Worm (Caenorhabditis elegans) whole organism, L3 larva: ENCODE measurements around the gene C06H5.14.

Experiments used
- ZK546.5 ChIP-seq: sonication (generic microtip); optimal IDR thresholded peaks from 2 replicates; lab custom pipeline; 2017; ENCODE audit warnings: missing biosample characterization, missing genetic modification characterization
- aly-2 ChIP-seq: fragments of 150-350 bp; optimal IDR thresholded peaks from 2 replicates; lab custom pipeline; 2014; ENCODE audit warnings: missing biosample characterization, missing genetic modification characterization
- ama-1 ChIP-seq: fragments of 150-350 bp; optimal IDR thresholded peaks from 2 replicates; lab custom pipeline; 2018
- ceh-28 ChIP-seq: fragments of 150-350 bp; optimal IDR thresholded peaks from 2 replicates; lab custom pipeline; 2014; ENCODE audit warnings: missing biosample characterization, missing genetic modification reagents, missing genetic modification characterization
- ceh-82 ChIP-seq: fragments of 150-350 bp; optimal IDR thresholded peaks from 2 replicates; lab custom pipeline; 2014; ENCODE audit warnings: missing biosample characterization, missing genetic modification characterization
- ceh-9 ChIP-seq: sonication (generic microtip); optimal IDR thresholded peaks from 2 replicates; lab custom pipeline; 2018; ENCODE audit warnings: missing biosample characterization, missing genetic modification characterization
- daf-12 ChIP-seq: fragments of 150-350 bp; optimal IDR thresholded peaks from 2 replicates; lab custom pipeline; 2014; ENCODE audit warnings: missing biosample characterization, missing genetic modification reagents, missing genetic modification characterization
- egl-27 ChIP-seq: sonication (generic microtip); optimal IDR thresholded peaks from 4 replicates; lab custom pipeline; 2017; ENCODE audit warnings: missing biosample characterization, missing genetic modification reagents, missing genetic modification characterization
- egl-5 ChIP-seq: fragments of 150-350 bp; optimal IDR thresholded peaks from 2 replicates; lab custom pipeline; 2017; ENCODE audit warnings: missing biosample characterization, missing genetic modification reagents, missing genetic modification characterization, inconsistent platforms
- elt-1 ChIP-seq: fragments of 150-350 bp; optimal IDR thresholded peaks from 2 replicates; lab custom pipeline; 2014; ENCODE audit warnings: missing biosample characterization, missing genetic modification characterization
- elt-2 ChIP-seq: sonication (generic microtip); optimal IDR thresholded peaks from 2 replicates; lab custom pipeline; 2016; ENCODE audit warnings: missing genetic modification reagents, mild to moderate bottlenecking, missing genetic modification characterization, missing compliant biosample characterization
- elt-3 ChIP-seq, 3 experiments: fragments of 150-350 bp in 1 of 3; sonication (generic microtip) in 2 of 3; optimal IDR thresholded peaks; 2 replicates in 2 of 3; 4 replicates in 1 of 3; lab custom pipeline; 2014 to 2017; ENCODE audit warnings: missing biosample characterization in 3 of 3, missing genetic modification characterization in 3 of 3
- eor-1 ChIP-seq, 2 experiments: fragments of 150-350 bp; optimal IDR thresholded peaks; 2 replicates each; lab custom pipeline; 2014 to 2018; ENCODE audit warnings: missing biosample characterization in 2 of 2, missing genetic modification characterization in 2 of 2
- fkh-10 ChIP-seq: sonication (generic microtip); optimal IDR thresholded peaks from 2 replicates; lab custom pipeline; 2017; ENCODE audit warnings: missing biosample characterization, missing genetic modification reagents, missing genetic modification characterization
- hmg-11 ChIP-seq: sonication (generic microtip); optimal IDR thresholded peaks from 2 replicates; lab custom pipeline; 2016; ENCODE audit warnings: missing genetic modification characterization, missing compliant biosample characterization
- jun-1 ChIP-seq: fragments of 150-350 bp; optimal IDR thresholded peaks from 2 replicates; lab custom pipeline; 2014; ENCODE audit warnings: missing biosample characterization, missing genetic modification reagents, missing genetic modification characterization
- lin-15B ChIP-seq: fragments of 150-350 bp; optimal IDR thresholded peaks from 2 replicates; lab custom pipeline; 2014; ENCODE audit warnings: missing biosample characterization, missing genetic modification characterization
- lin-39 ChIP-seq: fragments of 150-350 bp; optimal IDR thresholded peaks from 2 replicates; lab custom pipeline; 2018; ENCODE audit warnings: missing biosample characterization, missing genetic modification reagents, missing genetic modification characterization
- mml-1 ChIP-seq: fragments of 150-350 bp; sonication (generic microtip); optimal IDR thresholded peaks from 3 replicates; lab custom pipeline; 2014; ENCODE audit warnings: missing biosample characterization, missing genetic modification characterization
- nfya-1 ChIP-seq: sonication (generic microtip); optimal IDR thresholded peaks from 2 replicates; lab custom pipeline; 2017; ENCODE audit warnings: missing genetic modification characterization, mild to moderate bottlenecking, missing compliant biosample characterization, antibody characterized with exemption, moderate library complexity; ENCODE audit not compliant: insufficient read depth
- nhr-11 ChIP-seq: fragments of 150-350 bp; optimal IDR thresholded peaks from 2 replicates; lab custom pipeline; 2014; ENCODE audit warnings: missing biosample characterization, missing genetic modification characterization
- nhr-23 ChIP-seq: fragments of 150-350 bp; optimal IDR thresholded peaks from 2 replicates; lab custom pipeline; 2014; ENCODE audit warnings: missing biosample characterization, missing genetic modification reagents, missing genetic modification characterization
- nhr-25 ChIP-seq: sonication (generic microtip); optimal IDR thresholded peaks from 2 replicates; lab custom pipeline; 2017; ENCODE audit warnings: missing biosample characterization, missing genetic modification characterization
- nhr-28 ChIP-seq: fragments of 150-350 bp; optimal IDR thresholded peaks from 2 replicates; lab custom pipeline; 2014; ENCODE audit warnings: missing biosample characterization, missing genetic modification characterization
- nhr-43 ChIP-seq: sonication (generic microtip); optimal IDR thresholded peaks from 2 replicates; lab custom pipeline; 2016; ENCODE audit warnings: mild to moderate bottlenecking, missing genetic modification characterization, missing compliant biosample characterization; ENCODE audit not compliant: poor library complexity, severe bottlenecking
- nhr-67 ChIP-seq: fragments of 150-350 bp; optimal IDR thresholded peaks from 2 replicates; lab custom pipeline; 2014; ENCODE audit warnings: missing biosample characterization, missing genetic modification characterization
- nhr-76 ChIP-seq: fragments of 150-350 bp; sonication (generic microtip); optimal IDR thresholded peaks from 5 replicates; lab custom pipeline; 2014; ENCODE audit warnings: missing biosample characterization, missing genetic modification characterization
- pha-4 ChIP-seq: fragments of 150-350 bp; optimal IDR thresholded peaks from 2 replicates; lab custom pipeline; 2014; ENCODE audit warnings: missing biosample characterization, missing genetic modification reagents, missing genetic modification characterization
- pqm-1 ChIP-seq: fragments of 150-350 bp; optimal IDR thresholded peaks from 2 replicates; lab custom pipeline; 2017; ENCODE audit warnings: missing biosample characterization, missing genetic modification characterization, inconsistent platforms
- sea-2 ChIP-seq: fragments of 150-350 bp; sonication (generic microtip); optimal IDR thresholded peaks from 4 replicates; lab custom pipeline; 2014; ENCODE audit warnings: missing biosample characterization, missing genetic modification reagents, missing genetic modification characterization
- skn-1 ChIP-seq: fragments of 150-350 bp; optimal IDR thresholded peaks from 2 replicates; lab custom pipeline; 2014; ENCODE audit warnings: missing biosample characterization, missing genetic modification characterization
- snpc-4 ChIP-seq: fragments of 150-350 bp; optimal IDR thresholded peaks from 2 replicates; lab custom pipeline; 2014; ENCODE audit warnings: missing biosample characterization, missing genetic modification characterization
- tbx-2 ChIP-seq: sonication (generic microtip); optimal IDR thresholded peaks from 2 replicates; lab custom pipeline; 2016; ENCODE audit warnings: mild to moderate bottlenecking, missing genetic modification characterization, missing compliant biosample characterization
- unc-39 ChIP-seq: sonication (generic microtip); optimal IDR thresholded peaks from 4 replicates; lab custom pipeline; 2017; ENCODE audit warnings: missing biosample characterization, missing genetic modification characterization
- unc-62 ChIP-seq: fragments of 150-350 bp; sonication (generic microtip); optimal IDR thresholded peaks from 4 replicates; lab custom pipeline; 2014; ENCODE audit warnings: missing biosample characterization, missing genetic modification reagents, missing genetic modification characterization
- zag-1 ChIP-seq: fragments of 150-350 bp; optimal IDR thresholded peaks from 2 replicates; lab custom pipeline; 2014; ENCODE audit warnings: missing biosample characterization, missing genetic modification characterization
- ztf-11 ChIP-seq: fragments of 150-350 bp; optimal IDR thresholded peaks from 2 replicates; lab custom pipeline; 2014; ENCODE audit warnings: missing biosample characterization, missing genetic modification characterization
- ztf-4 ChIP-seq: fragments of 150-350 bp; optimal IDR thresholded peaks from 2 replicates; lab custom pipeline; 2014; ENCODE audit warnings: missing biosample characterization, missing genetic modification characterization

C06H5.14 gene

ce11 chrV:17905765-17906164 is 1.8 kb downstream of the C06H5.14 start:
- TF ChIP-seq fkh-10 (GFP tag; lab: Kevin White, UChicago) (no peak), ceh-28 (tag; lab: Kevin White, UChicago) (peak; percentile 66), skn-1 (tag; lab: Kevin White, UChicago) (no peak), nhr-23 (tag; lab: Kevin White, UChicago) (peak; percentile 50), nhr-25 (peak; percentile 56), nhr-76 (tag; lab: Kevin White, UChicago) (no peak), nhr-11 (tag; lab: Kevin White, UChicago) (no peak), ama-1 (lab: Kevin White, UChicago) (no peak)

- no peak for TF ChIP-seq mml-1 (tag; lab: Kevin White, UChicago)
- no peak for TF ChIP-seq ztf-4
- no peak for TF ChIP-seq elt-3 (tag; optimal IDR thresholded peaks at IDR 0.05; lab: Kevin White, UChicago)
- no peak for TF ChIP-seq snpc-4 (tag; lab: Kevin White, UChicago)
- no peak for TF ChIP-seq nhr-67
- no peak for TF ChIP-seq unc-39
- TF ChIP-seq egl-27 (tag; lab: Kevin White, UChicago): no peak
- TF ChIP-seq zag-1 (tag; lab: Kevin White, UChicago): no peak
- TF ChIP-seq tbx-2: no peak
- TF ChIP-seq aly-2 (tag; lab: Kevin White, UChicago): no peak
- no peak for TF ChIP-seq skn-1 (tag; lab: Kevin White, UChicago)
Measured at ce11 chrV:17910019-17910418, 6.1 kb downstream of the C06H5.14 start, which contains the start of gene dcar-1. Gene dcar-1 (plus strand): TSS chrV:17910319.

ce11 chrV:17918726-17919125 is 14.8 kb downstream of the C06H5.14 start, which contains the start of gene C06H5.8:
Gene C06H5.8 (plus strand): TSS chrV:17919026.
- TF ChIP-seq ceh-28 (tag; lab: Kevin White, UChicago) (no peak), nfya-1 (tag; lab: Kevin White, UChicago) (no peak), lin-39 (tag; lab: Kevin White, UChicago) (no peak), ceh-9 (tag; lab: Kevin White, UChicago) (no peak), unc-39 (no peak), daf-12 (tag; lab: Kevin White, UChicago) (no peak), elt-3 (tag; optimal IDR thresholded peaks at IDR 0.05; lab: Kevin White, UChicago) (no peak), hmg-11 (tag; lab: Kevin White, UChicago) (no peak), egl-5 (tag; lab: Kevin White, UChicago) (no peak), ZK546.5 (tag; lab: Kevin White, UChicago) (no peak), ztf-4 (no peak), nhr-67 (no peak), sea-2 (GFP tag; lab: Kevin White, UChicago) (no peak), fkh-10 (GFP tag; lab: Kevin White, UChicago) (no peak), nhr-43 (no peak), aly-2 (tag; lab: Kevin White, UChicago) (no peak), mml-1 (tag; lab: Kevin White, UChicago) (no peak), pqm-1 (tag; lab: Kevin White, UChicago) (no peak)

- TF ChIP-seq unc-62 (GFP tag; lab: Kevin White, UChicago): no peak
- TF ChIP-seq jun-1 (tag; lab: Kevin White, UChicago): peak; percentile 40
- TF ChIP-seq elt-2: peak; percentile 21
- TF ChIP-seq mml-1 (tag; lab: Kevin White, UChicago): no peak
- peak; percentile 64 for TF ChIP-seq ceh-28 (tag; lab: Kevin White, UChicago)
- peak in 1 of 2 experiments; percentile 56 for TF ChIP-seq eor-1 (tag; optimal IDR thresholded peaks at IDR 0.05; lab: Kevin White, UChicago)
- peak; percentile 89 for TF ChIP-seq nhr-23 (tag; lab: Kevin White, UChicago)
- TF ChIP-seq lin-39 (tag; lab: Kevin White, UChicago): peak; percentile 35
- TF ChIP-seq lin-15B: peak; percentile 82
- TF ChIP-seq nhr-43: no peak
- peak; percentile 48 for TF ChIP-seq hmg-11 (tag; lab: Kevin White, UChicago)
- TF ChIP-seq fkh-10 (GFP tag; lab: Kevin White, UChicago): peak; percentile 24
- no peak for TF ChIP-seq sea-2 (GFP tag; lab: Kevin White, UChicago)
- peak; percentile 47 for TF ChIP-seq snpc-4 (tag; lab: Kevin White, UChicago)
- TF ChIP-seq nhr-25: peak; percentile 47
- TF ChIP-seq unc-39: no peak
- peak; percentile 75 for TF ChIP-seq nfya-1 (tag; lab: Kevin White, UChicago)
- no peak for TF ChIP-seq ztf-11
- no peak for TF ChIP-seq nhr-28 (tag; lab: Kevin White, UChicago)
- TF ChIP-seq skn-1 (tag; lab: Kevin White, UChicago): peak; percentile 96
- TF ChIP-seq elt-1: no peak
- TF ChIP-seq zag-1 (tag; lab: Kevin White, UChicago): no peak
- peak; percentile 86 for TF ChIP-seq pha-4 (tag; lab: Kevin White, UChicago)
- no peak for TF ChIP-seq egl-27 (tag; lab: Kevin White, UChicago)
- TF ChIP-seq nhr-11 (tag; lab: Kevin White, UChicago): no peak
- peak; percentile 71 for TF ChIP-seq ceh-82 (tag; lab: Kevin White, UChicago)
Measured at ce11 chrV:17921423-17921822, 17.5 kb downstream of the C06H5.14 start, which contains the start of gene E01B7.2. Gene E01B7.2 (plus strand): TSS chrV:17921772.
